Worm (Caenorhabditis elegans): ENCODE data around the gene egal-1.

- TF ChIP-seq lin-15B (tag; optimal IDR thresholded peaks at IDR 0.05) (no peak), zag-1 (tag; optimal IDR thresholded peaks at IDR 0.05) (no peak), nhr-76 (tag; optimal IDR thresholded peaks at IDR 0.05) (no peak), fkh-10 (GFP tag; optimal IDR thresholded peaks at IDR 0.05) (no peak), ceh-63 (GFP tag; optimal IDR thresholded peaks at IDR 0.05) (no peak), nhr-77 (tag; optimal IDR thresholded peaks at IDR 0.05) (no peak), nhr-12 (tag; optimal IDR thresholded peaks at IDR 0.05) (no peak), ama-1 (optimal IDR thresholded peaks at IDR 0.05) (no peak), aly-2 (tag; optimal IDR thresholded peaks at IDR 0.05) (no peak), unc-62 (GFP tag; optimal IDR thresholded peaks at IDR 0.05) (no peak)
These were observed 44.3 kb upstream of the egal-1 start for ce11 chrIV:5780234-5780788.
